Worm (Caenorhabditis elegans): ENCODE measurements around the gene C02G6.3.

ce11 chrV:5901833-5902232 lies 21.7 kb downstream of the C02G6.3 start, which contains the start of gene C04E6.5:
- TF ChIP-seq W03F9.2 (tag; optimal IDR thresholded peaks at IDR 0.05): no peak
- no peak for TF ChIP-seq him-1 (tag; optimal IDR thresholded peaks at IDR 0.05)
- TF ChIP-seq dao-5 (tag; optimal IDR thresholded peaks at IDR 0.05): no peak
